Worm (Caenorhabditis elegans) whole organism, midembryonic: ENCODE measurements around the gene srw-4.

Experiments used
- T22C8.4 ChIP-seq: fragments of 200-800 bp; sonication (Bioruptor generic); IDR thresholded peaks from 2 replicates; pipeline ENCODE4 v1.3.6; 2022; ENCODE audit warnings: missing genetic modification characterization, missing compliant biosample characterization
- cog-1 ChIP-seq: sonication (generic microtip); optimal IDR thresholded peaks from 2 replicates; lab custom pipeline; 2016; ENCODE audit warnings: missing genetic modification characterization, missing compliant biosample characterization
- flt-1 ChIP-seq: fragments of 200-800 bp; sonication (Bioruptor generic); IDR thresholded peaks from 2 replicates; pipeline ENCODE4 v1.3.6; 2022; ENCODE audit warnings: missing genetic modification characterization, missing compliant biosample characterization
- klf-2 ChIP-seq: fragments of 200-800 bp; sonication (Bioruptor generic); conservative IDR thresholded peaks from 2 replicates; pipeline ENCODE4 v1.3.6; 2022; ENCODE audit warnings: missing genetic modification reagents, missing genetic modification characterization, missing compliant biosample characterization
- med-1 ChIP-seq: sonication (generic microtip); optimal IDR thresholded peaks from 2 replicates; lab custom pipeline; 2017; ENCODE audit warnings: missing genetic modification characterization, mild to moderate bottlenecking, missing compliant biosample characterization, antibody characterized with exemption, missing genetic modification reagents; ENCODE audit not compliant: insufficient read depth
- ref-1 ChIP-seq: fragments of 200-800 bp; sonication (Bioruptor generic); conservative IDR thresholded peaks from 2 replicates; pipeline ENCODE4 v1.3.6; 2022; ENCODE audit warnings: missing genetic modification reagents, missing genetic modification characterization, missing compliant biosample characterization
- tab-1 ChIP-seq: fragments of 200-800 bp; sonication (Bioruptor generic); IDR thresholded peaks from 2 replicates; pipeline ENCODE4 v1.3.6; 2022; ENCODE audit warnings: missing genetic modification characterization, missing compliant biosample characterization
- ztf-23 ChIP-seq: fragments of 200-800 bp; sonication (Bioruptor generic); IDR thresholded peaks from 2 replicates; pipeline ENCODE4 v1.3.6; 2022; ENCODE audit warnings: missing genetic modification reagents, missing genetic modification characterization, missing compliant biosample characterization
- ztf-29 ChIP-seq: fragments of 200-800 bp; sonication (Bioruptor generic); IDR thresholded peaks from 2 replicates; pipeline ENCODE4 v1.3.6; 2022; ENCODE audit warnings: missing genetic modification reagents, missing genetic modification characterization, missing compliant biosample characterization

Gene srw-4

ce11 chrV:2881016-2881415, 7.6 kb downstream of the srw-4 start, which contains the start of gene ifc-1:
Gene ifc-1 (plus strand): TSS chrV:2881393.
- TF ChIP-seq flt-1 (GFP tag; lab: Robert Waterston, UW) (no peak), T22C8.4 (GFP tag; lab: Robert Waterston, UW) (no peak), cog-1 (tag; lab: Kevin White, UChicago) (no peak), ztf-23 (GFP tag; lab: Robert Waterston, UW) (no peak), ref-1 (GFP tag; lab: Robert Waterston, UW) (no peak), med-1 (no peak), klf-2 (no peak), tab-1 (no peak), ztf-29 (GFP tag; lab: Robert Waterston, UW) (no peak)

DNA sequence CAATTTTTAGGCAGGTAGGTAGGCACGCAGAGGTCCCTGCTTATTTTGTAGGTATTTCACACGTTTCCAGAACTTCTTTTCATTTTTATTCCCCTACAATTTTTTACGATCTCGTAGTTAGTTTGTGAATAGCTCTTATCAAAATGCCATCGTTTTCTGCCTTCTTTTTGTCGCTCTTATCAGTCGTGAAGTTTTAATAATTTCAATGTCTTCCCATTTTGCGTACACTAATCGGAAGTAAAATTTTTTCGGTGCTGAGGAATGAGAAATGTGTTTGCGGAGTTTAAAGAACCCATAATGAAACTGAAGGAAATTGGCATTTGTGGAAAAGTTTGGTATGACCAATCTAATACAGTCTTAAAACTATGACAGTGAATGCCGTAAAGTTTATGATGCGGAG, 8.2 kb downstream of the srw-4 start:
- TF ChIP-seq cog-1 (tag; lab: Kevin White, UChicago), result no peak
- no peak for TF ChIP-seq tab-1
- no peak for TF ChIP-seq ref-1 (GFP tag; lab: Robert Waterston, UW)
- no peak for TF ChIP-seq T22C8.4 (GFP tag; lab: Robert Waterston, UW)
- no peak for TF ChIP-seq ztf-23 (GFP tag; lab: Robert Waterston, UW)
- no peak for TF ChIP-seq flt-1 (GFP tag; lab: Robert Waterston, UW)
- TF ChIP-seq med-1, result no peak
- TF ChIP-seq klf-2, result no peak
- TF ChIP-seq ztf-29 (GFP tag; lab: Robert Waterston, UW), result no peak

DNA sequence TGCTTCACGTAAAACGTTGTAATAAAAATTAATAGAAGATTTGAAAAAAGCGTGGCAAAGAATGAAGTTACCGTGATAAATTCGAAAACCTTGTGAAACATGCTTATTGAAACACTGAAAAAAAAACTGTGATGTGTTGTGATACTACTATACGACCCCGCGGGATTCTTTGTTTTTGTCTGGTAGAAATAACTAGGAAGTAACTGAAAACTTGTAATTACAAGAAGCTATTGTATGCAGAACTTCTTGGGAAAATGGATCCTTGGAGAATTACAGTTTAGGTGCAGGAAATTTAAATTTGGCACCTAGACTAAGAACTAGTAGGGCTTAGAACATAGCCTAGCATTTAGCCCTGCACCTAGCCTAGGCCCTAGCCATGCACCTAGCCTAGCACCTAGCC, 8.8 kb downstream of the srw-4 start, which contains the start of gene str-39:
str-39 (minus strand) TSS at position 101 of the 400 bp plus-strand sequence.
- TF ChIP-seq tab-1 (no peak), T22C8.4 (GFP tag; lab: Robert Waterston, UW) (no peak), ztf-23 (GFP tag; lab: Robert Waterston, UW) (no peak)

ce11 chrV:2877509-2877908, 11.1 kb downstream of the srw-4 start, which contains the start of gene F37B4.10:
Gene F37B4.10 (minus strand): TSS chrV:2877609.
- no peak for TF ChIP-seq flt-1 (GFP tag; lab: Robert Waterston, UW)
- TF ChIP-seq ref-1 (GFP tag; lab: Robert Waterston, UW), result no peak

DNA sequence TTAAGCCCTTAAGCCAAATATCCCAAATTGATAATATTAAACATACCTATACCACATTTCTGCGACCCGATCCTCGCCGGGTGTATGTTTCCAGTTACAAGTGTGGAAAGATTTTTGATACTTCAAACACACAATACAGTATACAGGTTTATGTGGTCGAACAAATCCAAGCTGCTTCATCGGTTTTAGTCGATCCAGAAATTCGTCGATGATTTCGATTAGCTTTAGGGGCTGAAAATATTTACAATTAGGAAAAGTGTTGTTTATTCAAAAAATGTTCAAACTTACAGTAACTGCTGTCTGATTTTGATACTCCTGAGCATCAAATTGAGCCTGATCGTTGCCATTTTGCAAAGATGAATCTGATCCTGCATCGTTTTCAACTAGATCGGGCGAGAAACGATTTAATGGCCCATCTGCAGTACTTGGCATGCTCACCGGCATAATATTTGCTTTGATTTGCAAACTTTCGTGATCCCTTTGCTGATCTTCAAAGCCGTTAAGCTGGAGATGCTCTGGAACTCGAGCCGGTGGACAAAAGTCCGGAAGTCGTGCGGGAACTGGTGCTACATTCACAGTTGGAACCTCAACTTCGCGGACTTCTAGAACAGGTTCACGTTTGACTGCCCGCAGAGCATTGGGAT, 12.3 kb downstream of the srw-4 start:
- no peak for TF ChIP-seq flt-1 (GFP tag; lab: Robert Waterston, UW)
- no peak for TF ChIP-seq klf-2
- TF ChIP-seq ztf-29 (GFP tag; lab: Robert Waterston, UW), result no peak
- no peak for TF ChIP-seq ref-1 (GFP tag; lab: Robert Waterston, UW)

- TF ChIP-seq tab-1, result no peak
These were observed 13.2 kb downstream of the srw-4 start, which contains the start of gene folt-2 for ce11 chrV:2875422-2875821. Gene folt-2 (minus strand): TSS chrV:2875600.

DNA sequence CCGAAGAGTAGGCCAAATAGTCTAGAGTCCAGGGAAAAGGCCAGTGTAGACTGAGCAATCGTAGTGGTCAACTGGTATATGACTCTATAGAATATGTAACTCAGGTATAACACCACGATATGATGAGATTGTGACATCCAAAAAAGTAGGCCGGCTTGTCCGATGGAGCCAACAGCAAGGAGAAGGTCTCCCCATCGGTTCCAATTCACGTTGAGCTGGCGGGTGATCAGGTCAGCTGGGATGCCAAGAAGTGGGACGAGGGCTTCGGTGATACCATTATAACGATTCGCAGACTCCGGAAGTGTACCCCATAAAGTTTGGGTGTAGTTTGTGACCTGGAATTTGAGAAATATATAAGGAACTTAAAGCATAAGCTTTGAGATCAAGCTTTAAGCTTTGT, 15.6 kb downstream of the srw-4 start:
- TF ChIP-seq ref-1 (GFP tag; lab: Robert Waterston, UW) (no peak), cog-1 (tag; lab: Kevin White, UChicago) (no peak), ztf-23 (GFP tag; lab: Robert Waterston, UW) (no peak), ztf-29 (GFP tag; lab: Robert Waterston, UW) (no peak), flt-1 (GFP tag; lab: Robert Waterston, UW) (no peak), med-1 (no peak), tab-1 (no peak), klf-2 (no peak), T22C8.4 (GFP tag; lab: Robert Waterston, UW) (no peak)

- TF ChIP-seq flt-1 (GFP tag; lab: Robert Waterston, UW), result no peak
- TF ChIP-seq ref-1 (GFP tag; lab: Robert Waterston, UW), result no peak
- no peak for TF ChIP-seq klf-2
- no peak for TF ChIP-seq med-1
- TF ChIP-seq cog-1 (tag; lab: Kevin White, UChicago), result no peak
- no peak for TF ChIP-seq ztf-23 (GFP tag; lab: Robert Waterston, UW)
- no peak for TF ChIP-seq T22C8.4 (GFP tag; lab: Robert Waterston, UW)
- no peak for TF ChIP-seq ztf-29 (GFP tag; lab: Robert Waterston, UW)
- TF ChIP-seq tab-1, result no peak
These were observed 16.7 kb downstream of the srw-4 start for ce11 chrV:2871754-2872504.

- TF ChIP-seq cog-1 (tag; lab: Kevin White, UChicago) (no peak), med-1 (no peak)
These were observed 18.5 kb downstream of the srw-4 start, which contains the start of gene srh-243 for ce11 chrV:2870127-2870526. Gene srh-243 (plus strand): TSS chrV:2870427.

- TF ChIP-seq klf-2, result no peak
- no peak for TF ChIP-seq T22C8.4 (GFP tag; lab: Robert Waterston, UW)
- TF ChIP-seq cog-1 (tag; lab: Kevin White, UChicago), result no peak
- TF ChIP-seq flt-1 (GFP tag; lab: Robert Waterston, UW), result no peak
- no peak for TF ChIP-seq ztf-23 (GFP tag; lab: Robert Waterston, UW)
These were observed 19.1 kb downstream of the srw-4 start, which contains the start of gene srh-241 for ce11 chrV:2869503-2869902. Gene srh-241 (minus strand): TSS chrV:2869603.

ce11 chrV:2864899-2865298, 23.7 kb downstream of the srw-4 start, which contains the start of gene srh-240:
Gene srh-240 (plus strand): TSS chrV:2865199.
- TF ChIP-seq med-1 (no peak), klf-2 (no peak)
